Worm (Caenorhabditis elegans) whole organism, midembryonic: Measurements from ENCODE around the gene aqp-2.

Experiments used
- T22C8.4 ChIP-seq: fragments of 200-800 bp; sonication (Bioruptor generic); IDR thresholded peaks from 2 replicates; pipeline ENCODE4 v1.3.6; 2022; ENCODE audit warnings: missing genetic modification characterization, missing compliant biosample characterization
- cog-1 ChIP-seq: sonication (generic microtip); optimal IDR thresholded peaks from 2 replicates; lab custom pipeline; 2016; ENCODE audit warnings: missing genetic modification characterization, missing compliant biosample characterization
- flt-1 ChIP-seq: fragments of 200-800 bp; sonication (Bioruptor generic); IDR thresholded peaks from 2 replicates; pipeline ENCODE4 v1.3.6; 2022; ENCODE audit warnings: missing genetic modification characterization, missing compliant biosample characterization
- klf-2 ChIP-seq: fragments of 200-800 bp; sonication (Bioruptor generic); conservative IDR thresholded peaks from 2 replicates; pipeline ENCODE4 v1.3.6; 2022; ENCODE audit warnings: missing genetic modification reagents, missing genetic modification characterization, missing compliant biosample characterization
- med-1 ChIP-seq: sonication (generic microtip); optimal IDR thresholded peaks from 2 replicates; lab custom pipeline; 2017; ENCODE audit warnings: missing genetic modification characterization, mild to moderate bottlenecking, missing compliant biosample characterization, antibody characterized with exemption, missing genetic modification reagents; ENCODE audit not compliant: insufficient read depth
- ref-1 ChIP-seq: fragments of 200-800 bp; sonication (Bioruptor generic); conservative IDR thresholded peaks from 2 replicates; pipeline ENCODE4 v1.3.6; 2022; ENCODE audit warnings: missing genetic modification reagents, missing genetic modification characterization, missing compliant biosample characterization
- tab-1 ChIP-seq: fragments of 200-800 bp; sonication (Bioruptor generic); IDR thresholded peaks from 2 replicates; pipeline ENCODE4 v1.3.6; 2022; ENCODE audit warnings: missing genetic modification characterization, missing compliant biosample characterization
- ztf-23 ChIP-seq: fragments of 200-800 bp; sonication (Bioruptor generic); IDR thresholded peaks from 2 replicates; pipeline ENCODE4 v1.3.6; 2022; ENCODE audit warnings: missing genetic modification reagents, missing genetic modification characterization, missing compliant biosample characterization

DNA sequence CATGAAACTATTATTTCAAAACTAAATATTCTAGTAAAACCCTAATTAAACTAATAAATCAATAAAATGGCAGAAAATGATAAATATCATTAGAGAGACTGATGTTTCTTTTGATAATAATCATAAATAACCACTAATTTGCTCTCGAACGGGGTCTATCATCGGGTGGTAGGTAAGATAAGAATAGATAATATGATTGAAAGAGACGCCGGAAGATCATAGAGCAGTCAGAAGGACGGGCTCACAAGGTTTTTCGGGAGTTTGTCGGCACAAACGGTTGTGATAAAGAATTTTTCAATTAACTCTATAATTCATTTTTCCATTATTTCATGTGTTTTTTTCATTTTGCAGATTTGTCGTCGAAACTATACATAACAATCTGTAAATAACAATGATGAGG is 39.3 kb upstream of the aqp-2 start:
- TF ChIP-seq flt-1 (GFP tag; lab: Robert Waterston, UW) (no peak), med-1 (no peak), T22C8.4 (GFP tag; lab: Robert Waterston, UW) (no peak), tab-1 (GFP tag; lab: Robert Waterston, UW) (no peak), klf-2 (GFP tag; lab: Robert Waterston, UW) (no peak), cog-1 (tag; lab: Kevin White, UChicago) (no peak), ztf-23 (GFP tag; lab: Robert Waterston, UW) (no peak), ref-1 (GFP tag; lab: Robert Waterston, UW) (no peak)
